Fruit fly (Drosophila melanogaster) whole organism, embryonic: ENCODE measurements around the gene CG31104.

Source experiments
- Ets65A ChIP-seq: fragments of 200-800 bp; sonication (Bioruptor generic); peaks from one replicate; lab custom pipeline; 2016; ENCODE audit warnings: missing biosample characterization, missing genetic modification characterization
- eyg ChIP-seq: fragments of 200-800 bp; sonication (Bioruptor generic); optimal IDR thresholded peaks from 3 replicates; lab custom pipeline; 2016; ENCODE audit warnings: missing biosample characterization, missing genetic modification characterization
- jigr1 ChIP-seq: fragments of 200-800 bp; sonication (Bioruptor generic); IDR thresholded peaks from 3 replicates; pipeline ENCODE4 v1.3.6; 2022; ENCODE audit warnings: missing biosample characterization, missing genetic modification characterization
- nom ChIP-seq: fragments of 200-800 bp; sonication (Bioruptor generic); optimal IDR thresholded peaks from 2 replicates; lab custom pipeline; 2017; ENCODE audit warnings: missing biosample characterization, missing genetic modification characterization, mild to moderate bottlenecking, moderate library complexity, missing genetic modification reagents
- tna ChIP-seq: fragments of 200-800 bp; sonication (Bioruptor generic); IDR thresholded peaks from 2 replicates; pipeline ENCODE4 v1.3.6; 2022; ENCODE audit warnings: missing biosample characterization, missing genetic modification characterization; ENCODE audit not compliant: partially characterized antibody

- TF ChIP-seq jigr1 (no peak), eyg (GFP tag; lab: Kevin White, UChicago) (no peak), tna (GFP tag; lab: Robert Waterston, UW) (no peak), Ets65A (GFP tag; lab: Kevin White, UChicago) (no peak), nom (no peak)
Observed at dm6 chr3R:25308228-25308627, 23.0 kb downstream of the CG31104 start, which contains the start of gene CG10550.
